Worm (Caenorhabditis elegans): ENCODE data around the gene ZK757.10.

ZK757.10 gene

ce11 chrIII:9899720-9900119 is 22.7 kb downstream of the ZK757.10 start:
- no peak for TF ChIP-seq ceh-16 (tag; optimal IDR thresholded peaks at IDR 0.05)

ce11 chrIII:9903694-9904292 is 26.7 kb downstream of the ZK757.10 start:
- TF ChIP-seq ceh-9 (tag; optimal IDR thresholded peaks at IDR 0.05) (no peak), nhr-43 (tag; optimal IDR thresholded peaks at IDR 0.05; ENCODE audit: poor library complexity, severe bottlenecking) (no peak), elt-2 (tag; optimal IDR thresholded peaks at IDR 0.05) (peak; percentile 65), pha-4 (tag; optimal IDR thresholded peaks at IDR 0.05) (peak; percentile 41), pqm-1 (tag; optimal IDR thresholded peaks at IDR 0.05) (peak; percentile 19)

DNA sequence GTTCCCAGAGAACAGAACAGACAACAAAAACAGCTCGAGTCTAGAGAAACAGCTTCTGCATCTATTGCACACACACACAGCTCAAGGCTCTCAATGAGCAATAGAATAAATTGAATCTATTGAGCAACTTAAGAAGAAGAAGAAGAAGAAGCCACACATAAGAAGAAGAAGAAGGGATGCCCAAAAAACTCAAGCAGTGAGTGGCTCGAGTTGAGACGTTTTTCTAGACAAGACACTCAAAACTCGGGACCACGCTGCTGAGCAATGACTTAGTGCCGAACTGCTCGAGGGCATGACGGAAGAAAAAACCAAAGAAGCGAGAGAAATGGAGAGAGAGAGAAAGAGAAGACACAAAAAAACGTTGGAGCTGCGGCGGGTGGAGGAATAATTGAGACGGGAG is 28.3 kb downstream of the ZK757.10 start:
- TF ChIP-seq nhr-76 (tag; optimal IDR thresholded peaks at IDR 0.05) (no peak), zag-1 (tag; optimal IDR thresholded peaks at IDR 0.05) (no peak), elt-2 (tag; optimal IDR thresholded peaks at IDR 0.05) (no peak), nhr-237 (tag; optimal IDR thresholded peaks at IDR 0.05) (no peak), nhr-11 (tag; optimal IDR thresholded peaks at IDR 0.05) (no peak), ceh-9 (tag; optimal IDR thresholded peaks at IDR 0.05) (no peak), ceh-16 (tag; optimal IDR thresholded peaks at IDR 0.05) (no peak), fkh-10 (GFP tag; optimal IDR thresholded peaks at IDR 0.05) (peak; percentile 75), ceh-28 (tag; optimal IDR thresholded peaks at IDR 0.05) (no peak), ztf-4 (tag; optimal IDR thresholded peaks at IDR 0.05) (no peak), elt-1 (tag; optimal IDR thresholded peaks at IDR 0.05) (no peak), egl-5 (tag; optimal IDR thresholded peaks at IDR 0.05) (no peak), mdl-1 (tag; optimal IDR thresholded peaks at IDR 0.05) (no peak), ceh-82 (tag; optimal IDR thresholded peaks at IDR 0.05) (no peak), mml-1 (tag; optimal IDR thresholded peaks at IDR 0.05) (no peak), lin-15B (tag; optimal IDR thresholded peaks at IDR 0.05) (peak; percentile 24), elt-3 (tag; optimal IDR thresholded peaks at IDR 0.05) (no peak), ztf-11 (tag; optimal IDR thresholded peaks at IDR 0.05) (no peak), nhr-43 (tag; optimal IDR thresholded peaks at IDR 0.05; ENCODE audit: poor library complexity, severe bottlenecking) (no peak), nhr-23 (tag; optimal IDR thresholded peaks at IDR 0.05) (no peak), tbx-2 (tag; optimal IDR thresholded peaks at IDR 0.05) (no peak), nhr-67 (tag; optimal IDR thresholded peaks at IDR 0.05) (no peak), hmg-11 (tag; optimal IDR thresholded peaks at IDR 0.05) (peak; percentile 35), unc-39 (tag; optimal IDR thresholded peaks at IDR 0.05) (no peak), egl-27 (tag; optimal IDR thresholded peaks at IDR 0.05) (no peak), eor-1 (tag; optimal IDR thresholded peaks at IDR 0.05) (no peak), fos-1 (tag; optimal IDR thresholded peaks at IDR 0.05) (no peak), ZK546.5 (tag; optimal IDR thresholded peaks at IDR 0.05) (no peak), skn-1 (tag; optimal IDR thresholded peaks at IDR 0.05) (no peak), nhr-77 (tag; optimal IDR thresholded peaks at IDR 0.05) (no peak), fkh-2 (tag; optimal IDR thresholded peaks at IDR 0.05) (no peak), nfya-1 (tag; optimal IDR thresholded peaks at IDR 0.05; ENCODE audit: insufficient read depth) (peak; percentile 52), R02D3.7 (tag; optimal IDR thresholded peaks at IDR 0.05) (no peak), pqm-1 (tag; optimal IDR thresholded peaks at IDR 0.05) (no peak), ama-1 (optimal IDR thresholded peaks at IDR 0.05) (peak; percentile 49), pha-4 (tag; optimal IDR thresholded peaks at IDR 0.05) (no peak), nhr-28 (tag; optimal IDR thresholded peaks at IDR 0.05) (no peak), nhr-25 (tag; optimal IDR thresholded peaks at IDR 0.05) (no peak), lsy-12 (tag; optimal IDR thresholded peaks at IDR 0.05) (no peak), daf-12 (tag; optimal IDR thresholded peaks at IDR 0.05) (no peak)

DNA sequence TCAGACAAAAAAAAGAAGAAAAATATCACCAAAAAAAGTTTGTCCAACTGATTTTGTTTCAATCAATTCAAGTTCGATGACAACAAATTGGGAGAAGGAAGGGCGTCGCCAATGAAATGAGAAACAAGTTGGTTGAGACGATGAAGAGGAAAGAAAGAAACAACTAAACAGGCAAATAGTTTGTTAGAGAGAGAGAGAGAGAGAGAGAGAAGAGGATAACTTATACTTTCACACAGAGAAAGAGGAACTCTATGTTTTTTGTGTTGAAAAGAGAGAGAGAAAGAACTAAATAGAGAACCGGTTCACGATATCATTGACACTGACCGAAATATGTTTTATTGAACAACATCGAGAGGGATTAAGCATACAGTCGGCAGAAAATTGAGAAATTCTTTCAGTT is 30.5 kb downstream of the ZK757.10 start:
- no peak for TF ChIP-seq nhr-67 (tag; optimal IDR thresholded peaks at IDR 0.05)
- peak; percentile 25 for TF ChIP-seq pha-4 (tag; optimal IDR thresholded peaks at IDR 0.05)
- peak; percentile 28 for TF ChIP-seq nhr-43 (tag; optimal IDR thresholded peaks at IDR 0.05; ENCODE audit: poor library complexity, severe bottlenecking)
- no peak for TF ChIP-seq ceh-16 (tag; optimal IDR thresholded peaks at IDR 0.05)
- peak; percentile 49 for TF ChIP-seq nhr-23 (tag; optimal IDR thresholded peaks at IDR 0.05)
